Fruit fly (Drosophila melanogaster) whole organism, embryonic: Measurements from ENCODE around the gene pps.
A peak's percentile ranks its signal among the peaks of the same experiment; 100 is the strongest.

Experiments used
- Atf6 ChIP-seq: fragments of 200-800 bp; sonication (Bioruptor generic); IDR thresholded peaks from 2 replicates; pipeline ENCODE4 v1.3.6; 2022; ENCODE audit warnings: missing biosample characterization, missing genetic modification characterization
- CG10209 ChIP-seq: fragments of 200-800 bp; sonication (Bioruptor generic); optimal IDR thresholded peaks from 3 replicates; lab custom pipeline; 2017; ENCODE audit warnings: missing biosample characterization, mild to moderate bottlenecking, missing genetic modification characterization, missing genetic modification reagents
- CG10274 ChIP-seq: fragments of 200-800 bp; sonication (Bioruptor generic); optimal IDR thresholded peaks from 3 replicates; lab custom pipeline; 2017; ENCODE audit warnings: missing biosample characterization, mild to moderate bottlenecking, missing genetic modification characterization
- CG10565 ChIP-seq: fragments of 200-800 bp; sonication (Bioruptor generic); optimal IDR thresholded peaks from 3 replicates; lab custom pipeline; 2016; ENCODE audit warnings: missing biosample characterization, mild to moderate bottlenecking, missing genetic modification characterization
- CG10979 ChIP-seq: fragments of 200-800 bp; sonication (Bioruptor generic); optimal IDR thresholded peaks from 2 replicates; lab custom pipeline; 2018; ENCODE audit warnings: missing biosample characterization, mild to moderate bottlenecking, missing genetic modification characterization, moderate library complexity
- CG12744 ChIP-seq: fragments of 200-800 bp; sonication (Bioruptor generic); optimal IDR thresholded peaks from 2 replicates; lab custom pipeline; 2016; ENCODE audit warnings: missing biosample characterization, missing genetic modification characterization
- CG12769 ChIP-seq: fragments of 200-800 bp; sonication (Bioruptor generic); optimal IDR thresholded peaks from 2 replicates; lab custom pipeline; 2019; ENCODE audit warnings: missing biosample characterization, mild to moderate bottlenecking, missing genetic modification characterization, moderate library complexity
- CG14050 ChIP-seq: fragments of 200-800 bp; sonication (Bioruptor generic); IDR thresholded peaks from 3 replicates; pipeline ENCODE4 v1.3.6; 2022; ENCODE audit warnings: missing biosample characterization, missing genetic modification characterization
- CG16863 ChIP-seq: fragments of 200-800 bp; sonication (Bioruptor generic); optimal IDR thresholded peaks from 3 replicates; lab custom pipeline; 2016; ENCODE audit warnings: missing biosample characterization, missing genetic modification characterization
- CG17385 ChIP-seq: fragments of 200-800 bp; sonication (Bioruptor generic); optimal IDR thresholded peaks from 3 replicates; lab custom pipeline; 2018; ENCODE audit warnings: missing biosample characterization, mild to moderate bottlenecking, missing genetic modification characterization
- CG17829 ChIP-seq: fragments of 200-800 bp; optimal IDR thresholded peaks from 2 replicates; lab custom pipeline; 2019; ENCODE audit warnings: missing biosample characterization, mild to moderate bottlenecking, missing genetic modification characterization, moderate library complexity
- CG2712 ChIP-seq: fragments of 200-800 bp; optimal IDR thresholded peaks from 3 replicates; lab custom pipeline; 2019; ENCODE audit warnings: missing biosample characterization, mild to moderate bottlenecking, missing genetic modification characterization, moderate library complexity
- CG3995 ChIP-seq: fragments of 200-800 bp; sonication (Bioruptor generic); optimal IDR thresholded peaks from 3 replicates; lab custom pipeline; 2016; ENCODE audit warnings: missing biosample characterization, missing genetic modification characterization
- CG4730 ChIP-seq: fragments of 200-800 bp; sonication (Bioruptor generic); IDR thresholded peaks from 2 replicates; pipeline ENCODE4 v1.3.6; 2022; ENCODE audit warnings: missing biosample characterization, missing genetic modification characterization
- CG4820 ChIP-seq: fragments of 200-800 bp; sonication (Bioruptor generic); optimal IDR thresholded peaks from 3 replicates; lab custom pipeline; 2016; ENCODE audit warnings: missing biosample characterization, missing genetic modification characterization
- CG8388 ChIP-seq: fragments of 200-800 bp; sonication (Bioruptor generic); optimal IDR thresholded peaks from 2 replicates; lab custom pipeline; 2019; ENCODE audit warnings: missing biosample characterization, mild to moderate bottlenecking, missing genetic modification characterization, moderate library complexity
- CG8924 ChIP-seq: fragments of 200-800 bp; optimal IDR thresholded peaks from 3 replicates; lab custom pipeline; 2019; ENCODE audit warnings: missing biosample characterization, mild to moderate bottlenecking, missing genetic modification characterization, moderate library complexity
- Camta ChIP-seq: fragments of 200-800 bp; sonication (Bioruptor generic); optimal IDR thresholded peaks from 2 replicates; lab custom pipeline; 2016; ENCODE audit warnings: missing biosample characterization, missing genetic modification characterization
- Dbx ChIP-seq: fragments of 200-800 bp; sonication (Bioruptor generic); IDR thresholded peaks from 3 replicates; pipeline ENCODE4 v1.3.6; 2022; ENCODE audit warnings: missing biosample characterization, missing genetic modification characterization
- Dfd ChIP-seq, 2 experiments: fragments of >200 bp; optimal IDR thresholded peaks; 2 replicates each; lab custom pipeline; 2017; ENCODE audit warnings: missing biosample characterization in 2 of 2, missing genetic modification characterization in 2 of 2
- Ets65A ChIP-seq: fragments of 200-800 bp; sonication (Bioruptor generic); peaks from one replicate; lab custom pipeline; 2016; ENCODE audit warnings: missing biosample characterization, missing genetic modification characterization
- Fer3 ChIP-seq: fragments of 200-800 bp; sonication (Bioruptor generic); optimal IDR thresholded peaks from 2 replicates; lab custom pipeline; 2018; ENCODE audit warnings: missing biosample characterization, mild to moderate bottlenecking, missing genetic modification characterization, moderate library complexity
- Gug ChIP-seq: fragments of 200-800 bp; sonication (Bioruptor generic); IDR thresholded peaks from 4 replicates; pipeline ENCODE4 v1.3.6; 2022; ENCODE audit warnings: missing biosample characterization, missing genetic modification characterization
- HHEX ChIP-seq: fragments of 200-800 bp; sonication (Bioruptor generic); optimal IDR thresholded peaks from 3 replicates; lab custom pipeline; 2017; ENCODE audit warnings: missing biosample characterization, mild to moderate bottlenecking, missing genetic modification characterization, missing genetic modification reagents
- HmgD ChIP-seq: fragments of 200-800 bp; sonication (Bioruptor generic); optimal IDR thresholded peaks from 3 replicates; lab custom pipeline; 2016; ENCODE audit warnings: missing biosample characterization, missing genetic modification characterization
- Med ChIP-seq: fragments of 200-800 bp; sonication (Bioruptor generic); peaks from one replicate; lab custom pipeline; 2016; ENCODE audit warnings: missing biosample characterization, missing genetic modification characterization, mild to moderate bottlenecking, inconsistent platforms, moderate library complexity
- Meics ChIP-seq: fragments of 200-800 bp; sonication (Bioruptor generic); optimal IDR thresholded peaks from 2 replicates; lab custom pipeline; 2017; ENCODE audit warnings: missing biosample characterization, mild to moderate bottlenecking, missing genetic modification characterization
- Ptx1 ChIP-seq: fragments of 200-800 bp; sonication (Bioruptor generic); IDR thresholded peaks from 2 replicates; pipeline ENCODE4 v1.3.6; 2022; ENCODE audit warnings: missing biosample characterization, missing genetic modification characterization
- Taf1 ChIP-seq: fragments of 200-800 bp; sonication (Bioruptor generic); IDR thresholded peaks from 2 replicates; pipeline ENCODE4 v1.3.6; 2022; ENCODE audit warnings: missing biosample characterization, missing genetic modification characterization
- Usf ChIP-seq: fragments of 200-800 bp; sonication (Bioruptor generic); optimal IDR thresholded peaks from 2 replicates; lab custom pipeline; 2017; ENCODE audit warnings: missing genotype, missing biosample characterization, missing genetic modification characterization
- Xbp1 ChIP-seq: fragments of 200-800 bp; sonication (Bioruptor generic); optimal IDR thresholded peaks from 3 replicates; lab custom pipeline; 2016; ENCODE audit warnings: missing biosample characterization, mild to moderate bottlenecking, missing genetic modification characterization
- bab2 ChIP-seq: fragments of 200-800 bp; sonication (Bioruptor generic); optimal IDR thresholded peaks from 2 replicates; lab custom pipeline; 2016; ENCODE audit warnings: missing biosample characterization, missing genetic modification characterization
- cato ChIP-seq: fragments of 200-800 bp; sonication (Bioruptor generic); optimal IDR thresholded peaks from 2 replicates; lab custom pipeline; 2016; ENCODE audit warnings: missing biosample characterization, missing genetic modification characterization, borderline replicate concordance
- dpn ChIP-seq, 2 experiments: fragments of 200-800 bp; sonication (Bioruptor generic); optimal IDR thresholded peaks; 3 replicates each; lab custom pipeline; 2016; ENCODE audit warnings: missing biosample characterization in 2 of 2, missing genetic modification characterization in 2 of 2
- dysf ChIP-seq: fragments of 200-800 bp; sonication (Bioruptor generic); IDR thresholded peaks from 3 replicates; pipeline ENCODE4 v1.3.6; 2022; ENCODE audit warnings: missing biosample characterization, missing genetic modification characterization
- en ChIP-seq: fragments of 200-800 bp; sonication (Bioruptor generic); optimal IDR thresholded peaks from 2 replicates; lab custom pipeline; 2016; ENCODE audit warnings: missing biosample characterization, missing genetic modification characterization
- esg ChIP-seq: fragments of 200-800 bp; sonication (Bioruptor generic); conservative IDR thresholded peaks from 2 replicates; pipeline ENCODE4 v1.3.6; 2022; ENCODE audit warnings: missing biosample characterization, missing genetic modification characterization
- exex ChIP-seq: fragments of 200-800 bp; sonication (Bioruptor generic); optimal IDR thresholded peaks from 4 replicates; lab custom pipeline; 2018; ENCODE audit warnings: missing biosample characterization, mild to moderate bottlenecking, missing genetic modification characterization, moderate library complexity
- ken ChIP-seq: fragments of 200-800 bp; sonication (Bioruptor generic); IDR thresholded peaks from 3 replicates; pipeline ENCODE4 v1.3.6; 2022; ENCODE audit warnings: missing biosample characterization, missing genetic modification characterization
- odd ChIP-seq: fragments of 200-800 bp; sonication (Bioruptor generic); optimal IDR thresholded peaks from 2 replicates; lab custom pipeline; 2017; ENCODE audit warnings: missing biosample characterization, mild to moderate bottlenecking, missing genetic modification characterization
- pan ChIP-seq, 4 experiments: fragments of >200 bp in 3 of 4; fragments of 200-800 bp in 1 of 4; sonication (Bioruptor generic) in 1 of 4; optimal IDR thresholded peaks in 3 of 4; IDR thresholded peaks in 1 of 4; 2 replicates each; pipeline versions ENCODE4 v1.3.6 to Lab custom; 2017 to 2022; ENCODE audit warnings: missing biosample characterization in 2 of 4, missing genetic modification characterization in 2 of 4, mixed read lengths in 1 of 4
- prd ChIP-seq, 3 experiments: fragments of >200 bp in 2 of 3; fragments of 200-800 bp in 1 of 3; sonication (Bioruptor generic) in 1 of 3; optimal IDR thresholded peaks in 2 of 3; IDR thresholded peaks in 1 of 3; 2 replicates in 2 of 3; 3 replicates in 1 of 3; pipeline versions ENCODE4 v1.3.6 to Lab custom; 2017 to 2022; ENCODE audit warnings: missing biosample characterization in 1 of 3, missing genetic modification characterization in 1 of 3
- pum ChIP-seq: fragments of 200-800 bp; sonication (Bioruptor generic); optimal IDR thresholded peaks from 2 replicates; lab custom pipeline; 2016; ENCODE audit warnings: missing biosample characterization, missing genetic modification characterization
- ranshi ChIP-seq: fragments of 200-800 bp; sonication (Bioruptor generic); IDR thresholded peaks from 2 replicates; pipeline ENCODE4 v1.3.6; 2022; ENCODE audit warnings: missing biosample characterization, missing genetic modification characterization
- slp2 ChIP-seq: fragments of 200-800 bp; sonication (Bioruptor generic); optimal IDR thresholded peaks from 2 replicates; lab custom pipeline; 2016; ENCODE audit warnings: missing biosample characterization, missing genetic modification characterization
- stc ChIP-seq: fragments of 200-800 bp; sonication (Bioruptor generic); IDR thresholded peaks from 2 replicates; pipeline ENCODE4 v1.3.6; 2022; ENCODE audit warnings: missing biosample characterization, missing genetic modification characterization
- sug ChIP-seq: fragments of 200-800 bp; optimal IDR thresholded peaks from 2 replicates; lab custom pipeline; 2019; ENCODE audit warnings: missing biosample characterization, mild to moderate bottlenecking, missing genetic modification characterization, moderate library complexity
- tin ChIP-seq: fragments of 200-800 bp; sonication (Bioruptor generic); optimal IDR thresholded peaks from 3 replicates; lab custom pipeline; 2016; ENCODE audit warnings: missing biosample characterization, missing genetic modification characterization
- vvl ChIP-seq: fragments of 200-800 bp; sonication (Bioruptor generic); IDR thresholded peaks from 2 replicates; pipeline ENCODE4 v1.3.6; 2022; ENCODE audit warnings: missing biosample characterization, missing genetic modification characterization
- wek ChIP-seq: fragments of 200-800 bp; sonication (Bioruptor generic); optimal IDR thresholded peaks from 3 replicates; lab custom pipeline; 2018; ENCODE audit warnings: missing biosample characterization, mild to moderate bottlenecking, missing genetic modification characterization, moderate library complexity

Gene pps

DNA sequence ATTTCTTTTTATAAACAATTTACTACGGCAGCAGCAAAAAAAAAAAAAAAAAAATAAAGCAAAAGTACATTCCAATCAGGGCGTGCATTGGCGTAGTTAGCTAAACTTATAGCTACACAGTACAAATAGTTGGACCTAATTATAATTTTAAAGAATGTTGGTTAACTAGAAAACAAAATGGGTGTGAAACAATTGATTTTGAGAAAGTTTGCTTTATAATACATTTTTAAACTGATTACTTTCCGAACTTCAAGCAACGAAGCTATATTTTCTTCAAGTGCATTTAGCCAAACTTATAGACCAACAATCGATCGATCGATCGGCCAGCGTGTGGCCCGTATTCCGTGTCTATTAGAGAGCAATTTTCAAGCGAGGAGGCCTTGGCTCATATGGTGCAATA is 37.7 kb downstream of the pps start:
- peak; percentile 37; the same call in 1 of the 2 replicates for TF ChIP-seq stc (GFP tag; lab: Robert Waterston, UW)
- TF ChIP-seq CG12769 (tag; lab: Kevin White, UChicago), result peak; percentile 43
- TF ChIP-seq tin (GFP tag; lab: Kevin White, UChicago), result peak; percentile 19
- peak; percentile 12 for TF ChIP-seq CG10979
- peak; percentile 26; the same call in 1 of the 2 replicates for TF ChIP-seq vvl
- no peak for TF ChIP-seq sug (tag; lab: Kevin White, UChicago)
- no peak for TF ChIP-seq Dfd (GFP tag; optimal IDR thresholded peaks at IDR 0.05; lab: Kevin White, UChicago)
- TF ChIP-seq prd (optimal IDR thresholded peaks at IDR 0.05; lab: Kevin White, UChicago), result no peak
- TF ChIP-seq prd (GFP tag; IDR thresholded peaks at IDR 0.05; lab: Robert Waterston, UW), result peak; percentile 34; the same call in 1 of the 3 replicates
- peak; percentile 4 for TF ChIP-seq CG12744
- peak; percentile 17 for TF ChIP-seq pum
- no peak for TF ChIP-seq CG10274
- peak; percentile 35 for TF ChIP-seq CG17385
- no peak for TF ChIP-seq Camta
- peak; percentile 46 for TF ChIP-seq CG10209 (GFP tag; lab: Kevin White, UChicago)
- TF ChIP-seq cato (GFP tag; lab: Kevin White, UChicago), result peak; percentile 16
- TF ChIP-seq Fer3, result peak; percentile 48
- TF ChIP-seq CG2712 (tag; lab: Kevin White, UChicago), result peak; percentile 29
- TF ChIP-seq Taf1, result no peak
- peak; percentile 39; the same call in 1 of the 2 replicates for TF ChIP-seq Atf6 (GFP tag; lab: Robert Waterston, UW)
- no peak for TF ChIP-seq HmgD
- no peak for TF ChIP-seq Gug (GFP tag; lab: Robert Waterston, UW)
- TF ChIP-seq exex (tag; lab: Kevin White, UChicago), result no peak
- TF ChIP-seq odd (GFP tag; lab: Kevin White, UChicago), result peak; percentile 6
- TF ChIP-seq pan (optimal IDR thresholded peaks at IDR 0.05; lab: Kevin White, UChicago), result no peak
- peak in 1 of 2 experiments; percentile 67 for TF ChIP-seq pan (GFP tag; optimal IDR thresholded peaks at IDR 0.05 in 1 of 2, IDR thresholded peaks at IDR 0.05 in 1 of 2)
- TF ChIP-seq CG8388, result peak; percentile 16
- peak; percentile 7 for TF ChIP-seq Xbp1 (GFP tag; lab: Kevin White, UChicago)
- TF ChIP-seq wek, result no peak
- TF ChIP-seq Dbx (GFP tag; lab: Robert Waterston, UW), result no peak
- TF ChIP-seq CG4820 (GFP tag; lab: Kevin White, UChicago), result no peak
- peak; percentile 0 for TF ChIP-seq HHEX (GFP tag; lab: Kevin White, UChicago)
- peak; percentile 12 for TF ChIP-seq Meics (GFP tag; lab: Kevin White, UChicago)
- peak; percentile 65 for TF ChIP-seq dysf
- no peak for TF ChIP-seq CG10565 (GFP tag; lab: Kevin White, UChicago)
- peak; percentile 80 for TF ChIP-seq Med
- no peak for TF ChIP-seq Usf (GFP tag; lab: Kevin White, UChicago)
- peak; percentile 25 for TF ChIP-seq CG16863 (GFP tag; lab: Kevin White, UChicago)
- TF ChIP-seq slp2 (GFP tag; lab: Kevin White, UChicago), result peak; percentile 24
- peak in 1 of 2 experiments; percentile 22 for TF ChIP-seq dpn (GFP tag; optimal IDR thresholded peaks at IDR 0.05; lab: Kevin White, UChicago)
- TF ChIP-seq CG3995 (GFP tag; lab: Kevin White, UChicago), result no peak
- TF ChIP-seq ranshi (GFP tag; lab: Robert Waterston, UW), result peak; percentile 50; the same call in 1 of the 2 replicates
- no peak for TF ChIP-seq ken (GFP tag; lab: Robert Waterston, UW)
- peak; percentile 5 for TF ChIP-seq CG8924 (tag; lab: Kevin White, UChicago)
- peak; percentile 29 for TF ChIP-seq bab2 (GFP tag; lab: Kevin White, UChicago)
- TF ChIP-seq CG17829, result peak; percentile 9
- TF ChIP-seq CG14050 (GFP tag; lab: Robert Waterston, UW), result peak; percentile 41; the same call in 2 of the 3 replicates
- TF ChIP-seq Ptx1 (GFP tag; lab: Robert Waterston, UW), result peak; percentile 56
- no peak for TF ChIP-seq en (GFP tag; lab: Kevin White, UChicago)
- no peak for TF ChIP-seq CG4730 (GFP tag; lab: Robert Waterston, UW)
- peak; percentile 49 for TF ChIP-seq Ets65A (GFP tag; lab: Kevin White, UChicago)
- TF ChIP-seq esg (GFP tag; lab: Robert Waterston, UW), result peak; percentile 39; the same call in 1 of the 2 replicates
